Fruit fly (Drosophila melanogaster): Measurements from ENCODE around the gene jub.

Gene jub

dm6 chrX:13840075-13840474 lies 10.0 kb upstream of the jub start:
- TF ChIP-seq CG7745 (tag; optimal IDR thresholded peaks at IDR 0.05) (no peak), CG12769 (tag; optimal IDR thresholded peaks at IDR 0.05) (peak; percentile 76), Sox102F (GFP tag; optimal IDR thresholded peaks at IDR 0.05) (no peak), Trl (optimal IDR thresholded peaks at IDR 0.05) (peak in 1 of 2 experiments; percentile 19), Trl (GFP tag; optimal IDR thresholded peaks at IDR 0.05) (no peak), CG8290 (GFP tag; optimal IDR thresholded peaks at IDR 0.05) (no peak), CG8290 (tag; optimal IDR thresholded peaks at IDR 0.05) (peak in 1 of 2 experiments; percentile 5), Med (GFP tag) (peak; percentile 63), lab (GFP tag; optimal IDR thresholded peaks at IDR 0.05) (peak; percentile 10), Bdp1 (GFP tag; optimal IDR thresholded peaks at IDR 0.05) (no peak), ci (GFP tag; IDR thresholded peaks at IDR 0.05) (no peak), Usf (GFP tag; optimal IDR thresholded peaks at IDR 0.05) (no peak), Doc3 (GFP tag; IDR thresholded peaks at IDR 0.05; ENCODE audit: partially characterized antibody) (no peak), chinmo (GFP tag; IDR thresholded peaks at IDR 0.05; ENCODE audit: partially characterized antibody) (0 out of 4 replicates have a peak, but pooled peaks have one; percentile 49), CG17912 (GFP tag; optimal IDR thresholded peaks at IDR 0.05) (no peak), nom (GFP tag; optimal IDR thresholded peaks at IDR 0.05) (peak; percentile 26), corto (GFP tag; optimal IDR thresholded peaks at IDR 0.05) (no peak), crc (GFP tag; optimal IDR thresholded peaks at IDR 0.05) (no peak)

dm6 chrX:13838892-13839291 lies 8.8 kb upstream of the jub start:
- TF ChIP-seq CG15269 (tag; optimal IDR thresholded peaks at IDR 0.05) (peak; percentile 74), Pdp1 (GFP tag; optimal IDR thresholded peaks at IDR 0.05) (peak; percentile 58 to 64), scrt (GFP tag; optimal IDR thresholded peaks at IDR 0.05) (peak; percentile 49), exex (tag; optimal IDR thresholded peaks at IDR 0.05) (no peak), CG12071 (GFP tag; optimal IDR thresholded peaks at IDR 0.05) (peak; percentile 75), CrebB (tag; optimal IDR thresholded peaks at IDR 0.05) (peak; percentile 25), CG7271 (tag; optimal IDR thresholded peaks at IDR 0.05) (no peak), sens-2 (GFP tag; IDR thresholded peaks at IDR 0.05) (peak; percentile 67), gsb-n (tag; optimal IDR thresholded peaks at IDR 0.05) (peak; percentile 44), Drgx (GFP tag; IDR thresholded peaks at IDR 0.05) (peak; percentile 92), gem (tag; optimal IDR thresholded peaks at IDR 0.05) (peak; percentile 82), CG31224 (GFP tag; IDR thresholded peaks at IDR 0.05) (peak; percentile 39; the same call in 1 of the 2 replicates), CG2129 (GFP tag; IDR thresholded peaks at IDR 0.05; ENCODE audit: partially characterized antibody) (no peak), pfk (GFP tag; optimal IDR thresholded peaks at IDR 0.05) (no peak), Mes4 (GFP tag; optimal IDR thresholded peaks at IDR 0.05) (peak; percentile 66), CG30020 (tag; optimal IDR thresholded peaks at IDR 0.05) (no peak), CG11723 (GFP tag; optimal IDR thresholded peaks at IDR 0.05) (peak; percentile 56), D19B (GFP tag; optimal IDR thresholded peaks at IDR 0.05) (peak; percentile 53), CG31388 (GFP tag; optimal IDR thresholded peaks at IDR 0.05) (peak; percentile 23), CG6683 (GFP tag; optimal IDR thresholded peaks at IDR 0.05) (peak; percentile 1), CG9817 (tag; optimal IDR thresholded peaks at IDR 0.05) (peak; percentile 61), wdn (GFP tag; IDR thresholded peaks at IDR 0.05) (no peak), CG7839 (tag; optimal IDR thresholded peaks at IDR 0.05) (peak; percentile 81), Ets65A (GFP tag) (peak; percentile 97), CG12942 (GFP tag; optimal IDR thresholded peaks at IDR 0.05) (peak; percentile 32), hkb (optimal IDR thresholded peaks at IDR 0.05) (no peak), hkb (GFP tag; IDR thresholded peaks at IDR 0.05) (peak; percentile 74), CG4854 (GFP tag; optimal IDR thresholded peaks at IDR 0.05) (peak; percentile 65), CG42726 (GFP tag; IDR thresholded peaks at IDR 0.05; ENCODE audit: partially characterized antibody) (no peak), row (GFP tag; IDR thresholded peaks at IDR 0.05) (peak; percentile 79), CG12236 (GFP tag; optimal IDR thresholded peaks at IDR 0.05) (peak; percentile 42), CG14965 (GFP tag; optimal IDR thresholded peaks at IDR 0.05; ENCODE audit: borderline replicate concordance) (peak; percentile 24), CG7357 (GFP tag; IDR thresholded peaks at IDR 0.05) (peak; percentile 59; the same call in 2 of the 3 replicates)

All from whole organism, embryonic.